Fruit fly (Drosophila melanogaster) whole organism, embryonic: ENCODE results near the gene CG14966.
A peak's percentile ranks its signal among the peaks of the same experiment; 100 is the strongest.

Source experiments
- Adf1 ChIP-seq: fragments of 200-800 bp; sonication (Bioruptor generic); IDR thresholded peaks from 2 replicates; pipeline ENCODE4 v1.3.6; 2022; ENCODE audit warnings: missing biosample characterization, missing genetic modification characterization
- Awh ChIP-seq: fragments of 200-800 bp; sonication (Bioruptor generic); IDR thresholded peaks from 2 replicates; pipeline ENCODE4, ENCODE4 v1.3.6; 2022; ENCODE audit warnings: missing biosample characterization, missing genetic modification characterization
- BtbVII ChIP-seq: fragments of 200-800 bp; sonication (Bioruptor generic); optimal IDR thresholded peaks from 3 replicates; lab custom pipeline; 2017; ENCODE audit warnings: missing biosample characterization, mild to moderate bottlenecking, missing genetic modification characterization
- CG1024 ChIP-seq: fragments of 200-800 bp; sonication (Bioruptor generic); IDR thresholded peaks from 2 replicates; pipeline ENCODE4 v1.3.6; 2022; ENCODE audit warnings: missing biosample characterization, missing genetic modification characterization
- CG10267 ChIP-seq: fragments of 200-800 bp; sonication (Bioruptor generic); optimal IDR thresholded peaks from 2 replicates; lab custom pipeline; 2018; ENCODE audit warnings: missing biosample characterization, mild to moderate bottlenecking, missing genetic modification characterization, moderate library complexity
- CG10431 ChIP-seq: fragments of 200-800 bp; sonication (Bioruptor generic); optimal IDR thresholded peaks from 3 replicates; lab custom pipeline; 2018; ENCODE audit warnings: missing biosample characterization, mild to moderate bottlenecking, missing genetic modification characterization
- CG11093 ChIP-seq: fragments of 200-800 bp; sonication (Bioruptor generic); IDR thresholded peaks from 3 replicates; pipeline ENCODE4 v1.3.6; 2022; ENCODE audit warnings: missing biosample characterization, missing genetic modification characterization
- CG12104 ChIP-seq: fragments of 200-800 bp; sonication (Bioruptor generic); optimal IDR thresholded peaks from 3 replicates; lab custom pipeline; 2016; ENCODE audit warnings: missing biosample characterization, missing genetic modification characterization
- CG12155 ChIP-seq: fragments of 200-800 bp; sonication (Bioruptor generic); optimal IDR thresholded peaks from 3 replicates; lab custom pipeline; 2016; ENCODE audit warnings: missing biosample characterization, missing genetic modification characterization
- CG12659 ChIP-seq: fragments of 200-800 bp; sonication (Bioruptor generic); optimal IDR thresholded peaks from 3 replicates; lab custom pipeline; 2017; ENCODE audit warnings: mild to moderate bottlenecking, missing biosample characterization, missing genetic modification reagents, missing genetic modification characterization
- CG12744 ChIP-seq: fragments of 200-800 bp; sonication (Bioruptor generic); optimal IDR thresholded peaks from 2 replicates; lab custom pipeline; 2016; ENCODE audit warnings: missing biosample characterization, missing genetic modification characterization
- CG15011 ChIP-seq: fragments of 200-800 bp; sonication (Bioruptor generic); optimal IDR thresholded peaks from 3 replicates; lab custom pipeline; 2018; ENCODE audit warnings: missing biosample characterization, mild to moderate bottlenecking, missing genetic modification characterization
- CG1647 ChIP-seq: fragments of 200-800 bp; sonication (Bioruptor generic); optimal IDR thresholded peaks from 3 replicates; lab custom pipeline; 2016; ENCODE audit warnings: missing biosample characterization, missing genetic modification characterization
- CG16813 ChIP-seq: fragments of 200-800 bp; sonication (Bioruptor generic); IDR thresholded peaks from 3 replicates; pipeline ENCODE4 v1.3.6; 2022; ENCODE audit warnings: missing biosample characterization, missing genetic modification characterization; ENCODE audit not compliant: partially characterized antibody
- CG18011 ChIP-seq: fragments of 200-800 bp; sonication (Bioruptor generic); optimal IDR thresholded peaks from 2 replicates; lab custom pipeline; 2017; ENCODE audit warnings: missing biosample characterization, missing genetic modification characterization, mild to moderate bottlenecking, moderate library complexity, missing genotype
- CG2120 ChIP-seq: fragments of 200-800 bp; sonication (Bioruptor generic); optimal IDR thresholded peaks from 3 replicates; lab custom pipeline; 2016; ENCODE audit warnings: missing biosample characterization, missing genetic modification characterization
- CG2129 ChIP-seq: fragments of 200-800 bp; sonication (Bioruptor generic); IDR thresholded peaks from 2 replicates; pipeline ENCODE4 v1.3.6; 2022; ENCODE audit warnings: missing biosample characterization, missing genetic modification characterization; ENCODE audit not compliant: partially characterized antibody
- CG2199 ChIP-seq: fragments of 200-800 bp; sonication (Bioruptor generic); IDR thresholded peaks from 3 replicates; pipeline ENCODE4 v1.3.6; 2022; ENCODE audit warnings: missing biosample characterization, missing genetic modification characterization
- CG3163 ChIP-seq: fragments of 200-800 bp; sonication (Bioruptor generic); optimal IDR thresholded peaks from 3 replicates; lab custom pipeline; 2016; ENCODE audit warnings: missing biosample characterization, missing genetic modification characterization
- CG3838 ChIP-seq: fragments of 200-800 bp; sonication (Bioruptor generic); optimal IDR thresholded peaks from 3 replicates; lab custom pipeline; 2016; ENCODE audit warnings: missing biosample characterization, missing genetic modification characterization
- CG4282 ChIP-seq: fragments of 200-800 bp; sonication (Bioruptor generic); optimal IDR thresholded peaks from 2 replicates; lab custom pipeline; 2016; ENCODE audit warnings: missing biosample characterization, missing genetic modification characterization
- CG5180 ChIP-seq: fragments of 200-800 bp; sonication (Bioruptor generic); optimal IDR thresholded peaks from 3 replicates; lab custom pipeline; 2017; ENCODE audit warnings: missing biosample characterization, missing genetic modification characterization, mild to moderate bottlenecking, moderate library complexity, missing genetic modification reagents
- CG5953 ChIP-seq: fragments of 200-800 bp; sonication (Bioruptor generic); IDR thresholded peaks from 2 replicates; pipeline ENCODE4 v1.3.6; 2022; ENCODE audit warnings: missing biosample characterization, missing genetic modification characterization
- CG6254 ChIP-seq: fragments of 200-800 bp; sonication (Bioruptor generic); optimal IDR thresholded peaks from 3 replicates; lab custom pipeline; 2017; ENCODE audit warnings: mild to moderate bottlenecking, missing biosample characterization, missing genetic modification reagents, missing genetic modification characterization
- CG6854 ChIP-seq: fragments of 200-800 bp; sonication (Bioruptor generic); optimal IDR thresholded peaks from 3 replicates; lab custom pipeline; 2017; ENCODE audit warnings: missing biosample characterization, mild to moderate bottlenecking, missing genetic modification characterization
- CG8765 ChIP-seq: fragments of 200-800 bp; sonication (Bioruptor generic); IDR thresholded peaks from 2 replicates; pipeline ENCODE4 v1.3.6; 2022; ENCODE audit warnings: missing biosample characterization, missing genetic modification characterization
- Dbx ChIP-seq: fragments of 200-800 bp; sonication (Bioruptor generic); IDR thresholded peaks from 3 replicates; pipeline ENCODE4 v1.3.6; 2022; ENCODE audit warnings: missing biosample characterization, missing genetic modification characterization
- E2f2 ChIP-seq: fragments of 200-800 bp; sonication (Bioruptor generic); IDR thresholded peaks from 2 replicates; pipeline ENCODE4 v1.3.6; 2022; ENCODE audit warnings: missing biosample characterization, missing genetic modification characterization
- Hmx ChIP-seq: fragments of 200-800 bp; sonication (Bioruptor generic); optimal IDR thresholded peaks from 2 replicates; lab custom pipeline; 2016; ENCODE audit warnings: missing biosample characterization, missing genetic modification characterization
- Hr39 ChIP-seq: fragments of >200 bp; optimal IDR thresholded peaks from 2 replicates; lab custom pipeline; 2017
- Hr78 ChIP-seq, 2 experiments: fragments of 200-800 bp in 1 of 2; fragments of >200 bp in 1 of 2; sonication (Bioruptor generic) in 1 of 2; optimal IDR thresholded peaks; 2 replicates each; lab custom pipeline; 2017 to 2019; ENCODE audit warnings: missing biosample characterization in 2 of 2, missing genetic modification characterization in 2 of 2, mild to moderate bottlenecking in 1 of 2, moderate library complexity in 1 of 2
- MTF-1 ChIP-seq: fragments of 200-800 bp; sonication (Bioruptor generic); optimal IDR thresholded peaks from 2 replicates; lab custom pipeline; 2018; ENCODE audit warnings: missing biosample characterization, mild to moderate bottlenecking, missing genetic modification characterization, borderline replicate concordance
- NK7.1 ChIP-seq: fragments of 200-800 bp; sonication (Bioruptor generic); optimal IDR thresholded peaks from 3 replicates; lab custom pipeline; 2016; ENCODE audit warnings: missing biosample characterization, missing genetic modification characterization
- Sox102F ChIP-seq: fragments of 200-800 bp; sonication (Bioruptor generic); optimal IDR thresholded peaks from 2 replicates; lab custom pipeline; 2018; ENCODE audit warnings: missing biosample characterization, mild to moderate bottlenecking, missing genetic modification characterization, moderate library complexity
- Spps ChIP-seq: fragments of 200-800 bp; sonication (Bioruptor generic); optimal IDR thresholded peaks from 2 replicates; lab custom pipeline; 2018; ENCODE audit warnings: missing biosample characterization, mild to moderate bottlenecking, missing genetic modification characterization
- Sry-β ChIP-seq: fragments of 200-800 bp; sonication (Bioruptor generic); optimal IDR thresholded peaks from 2 replicates; lab custom pipeline; 2018; ENCODE audit warnings: missing biosample characterization, mild to moderate bottlenecking, missing genetic modification characterization, moderate library complexity
- Tbp ChIP-seq: fragments of >200 bp; optimal IDR thresholded peaks from 2 replicates; lab custom pipeline; 2018; ENCODE audit warnings: missing biosample characterization, missing genetic modification characterization
- ab ChIP-seq: fragments of 200-800 bp; sonication (Bioruptor generic); optimal IDR thresholded peaks from 2 replicates; lab custom pipeline; 2016; ENCODE audit warnings: missing biosample characterization, missing genetic modification characterization
- cg ChIP-seq: fragments of 200-800 bp; sonication (Bioruptor generic); optimal IDR thresholded peaks from 3 replicates; lab custom pipeline; 2019; ENCODE audit warnings: missing biosample characterization, mild to moderate bottlenecking, missing genetic modification characterization, moderate library complexity
- croc ChIP-seq: fragments of 200-800 bp; sonication (Bioruptor generic); conservative IDR thresholded peaks from 3 replicates; pipeline ENCODE4 v1.3.6; 2022; ENCODE audit warnings: missing biosample characterization, missing genetic modification characterization
- danr ChIP-seq: fragments of 200-800 bp; sonication (Bioruptor generic); IDR thresholded peaks from 2 replicates; pipeline ENCODE4 v1.3.6; 2022; ENCODE audit warnings: missing biosample characterization, missing genetic modification characterization
- fu2 ChIP-seq: fragments of 200-800 bp; sonication (Bioruptor generic); optimal IDR thresholded peaks from 2 replicates; lab custom pipeline; 2016; ENCODE audit warnings: missing biosample characterization, missing genetic modification characterization
- gcm2 ChIP-seq: fragments of 200-800 bp; sonication (Bioruptor generic); optimal IDR thresholded peaks from 2 replicates; lab custom pipeline; 2016; ENCODE audit warnings: missing biosample characterization, missing genetic modification characterization
- ham ChIP-seq: fragments of 200-800 bp; sonication (Bioruptor generic); IDR thresholded peaks from 2 replicates; pipeline ENCODE4 v1.3.6; 2022; ENCODE audit warnings: missing biosample characterization, missing genetic modification characterization
- jing ChIP-seq: fragments of 200-800 bp; sonication (Bioruptor generic); optimal IDR thresholded peaks from 2 replicates; lab custom pipeline; 2018; ENCODE audit warnings: missing biosample characterization, mild to moderate bottlenecking, missing genetic modification characterization
- kay ChIP-seq: fragments of 200-800 bp; sonication (Bioruptor generic); optimal IDR thresholded peaks from 2 replicates; lab custom pipeline; 2016; ENCODE audit warnings: missing biosample characterization, missing genetic modification characterization
- nmo ChIP-seq: fragments of 200-800 bp; sonication (Bioruptor generic); optimal IDR thresholded peaks from 2 replicates; lab custom pipeline; 2018; ENCODE audit warnings: missing biosample characterization, mild to moderate bottlenecking, missing genetic modification characterization, moderate library complexity
- pan ChIP-seq, 4 experiments: fragments of >200 bp in 3 of 4; fragments of 200-800 bp in 1 of 4; sonication (Bioruptor generic) in 1 of 4; optimal IDR thresholded peaks in 3 of 4; IDR thresholded peaks in 1 of 4; 2 replicates each; pipeline versions ENCODE4 v1.3.6 to Lab custom; 2017 to 2022; ENCODE audit warnings: missing biosample characterization in 2 of 4, missing genetic modification characterization in 2 of 4, mixed read lengths in 1 of 4
- ranshi ChIP-seq: fragments of 200-800 bp; sonication (Bioruptor generic); IDR thresholded peaks from 2 replicates; pipeline ENCODE4 v1.3.6; 2022; ENCODE audit warnings: missing biosample characterization, missing genetic modification characterization
- vnd ChIP-seq: fragments of 200-800 bp; sonication (Bioruptor generic); IDR thresholded peaks from 3 replicates; pipeline ENCODE4 v1.3.6; 2022; ENCODE audit warnings: missing biosample characterization, missing genetic modification characterization; ENCODE audit not compliant: partially characterized antibody
- wor ChIP-seq: fragments of 200-800 bp; sonication (Bioruptor generic); IDR thresholded peaks from 2 replicates; pipeline ENCODE4 v1.3.6; 2022; ENCODE audit warnings: missing biosample characterization, missing genetic modification characterization

CG14966 gene

DNA sequence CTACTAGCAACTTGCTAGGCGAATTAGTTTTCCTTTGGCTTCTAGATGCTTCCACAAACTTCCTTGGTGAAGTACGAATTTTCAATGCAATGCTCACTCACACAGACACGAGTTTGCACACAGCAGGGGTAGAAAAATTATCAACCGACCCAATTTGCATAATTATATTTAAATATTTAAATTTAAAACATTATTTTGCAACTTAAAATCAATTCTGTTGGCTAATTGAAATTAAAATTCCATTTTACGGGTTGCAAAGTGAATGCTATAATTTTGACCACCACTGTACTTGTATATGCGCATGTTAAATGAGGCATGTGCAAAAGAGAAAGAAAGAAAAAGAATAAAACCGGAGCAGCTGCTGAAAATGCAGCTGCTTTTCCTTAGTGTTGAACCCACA, 3.4 kb downstream of the CG14966 start (continued):
- TF ChIP-seq CG3163 (no peak), CG4282 (GFP tag; lab: Kevin White, UChicago) (no peak), CG15011 (GFP tag; lab: Kevin White, UChicago) (peak; percentile 83), CG16813 (GFP tag; lab: Robert Waterston, UW) (no peak), croc (GFP tag; lab: Robert Waterston, UW) (peak; percentile 88), ham (GFP tag; lab: Robert Waterston, UW) (no peak), Hmx (GFP tag; lab: Kevin White, UChicago) (no peak), Sry-β (peak; percentile 58), fu2 (GFP tag; lab: Kevin White, UChicago) (peak; percentile 14), Tbp (GFP tag; lab: Kevin White, UChicago) (no peak), ranshi (GFP tag; lab: Robert Waterston, UW) (peak; percentile 95), CG5953 (GFP tag; lab: Robert Waterston, UW) (peak; percentile 93), Sox102F (GFP tag; lab: Kevin White, UChicago) (peak; percentile 96), CG12104 (GFP tag; lab: Kevin White, UChicago) (peak; percentile 89), CG1647 (GFP tag; lab: Kevin White, UChicago) (peak; percentile 72), CG6254 (peak; percentile 93), CG2199 (GFP tag; lab: Robert Waterston, UW) (peak; percentile 94), CG10431 (GFP tag; lab: Kevin White, UChicago) (peak; percentile 71), gcm2 (GFP tag; lab: Kevin White, UChicago) (peak; percentile 9), cg (GFP tag; lab: Kevin White, UChicago) (peak; percentile 62), Awh (peak; percentile 96), CG2129 (GFP tag; lab: Robert Waterston, UW) (no peak), CG8765 (peak; percentile 81), danr (GFP tag; lab: Robert Waterston, UW) (peak; percentile 85), jing (GFP tag; lab: Kevin White, UChicago) (peak; percentile 82), CG11093 (GFP tag; lab: Robert Waterston, UW) (peak; percentile 88), Spps (peak; percentile 89), Adf1 (GFP tag; lab: Robert Waterston, UW) (peak; percentile 70), CG12155 (GFP tag; lab: Kevin White, UChicago) (peak; percentile 84), CG1024 (GFP tag; lab: Robert Waterston, UW) (peak; percentile 91), CG2120 (GFP tag; lab: Kevin White, UChicago) (peak; percentile 84), nmo (peak; percentile 96), ab (GFP tag; lab: Kevin White, UChicago) (no peak), CG12659 (GFP tag; lab: Kevin White, UChicago) (peak; percentile 93), Hr78 (GFP tag; optimal IDR thresholded peaks at IDR 0.05; lab: Kevin White, UChicago) (peak in 1 of 2 experiments; percentile 70), CG10267 (peak; percentile 89), BtbVII (GFP tag; lab: Kevin White, UChicago) (peak; percentile 95), vnd (GFP tag; lab: Robert Waterston, UW) (no peak), pan (optimal IDR thresholded peaks at IDR 0.05; lab: Kevin White, UChicago) (no peak), pan (GFP tag; optimal IDR thresholded peaks at IDR 0.05 in 1 of 2, IDR thresholded peaks at IDR 0.05 in 1 of 2) (peak in 1 of 2 experiments; percentile 97), MTF-1 (peak; percentile 89), CG6854 (GFP tag; lab: Kevin White, UChicago) (peak; percentile 88), kay (GFP tag; lab: Kevin White, UChicago) (peak; percentile 80), Dbx (GFP tag; lab: Robert Waterston, UW) (peak; percentile 92), Hr39 (lab: Kevin White, UChicago) (no peak), CG18011 (GFP tag; lab: Kevin White, UChicago) (peak; percentile 70), E2f2 (GFP tag; lab: Robert Waterston, UW) (peak; percentile 72), CG12744 (GFP tag; lab: Kevin White, UChicago) (peak; percentile 3), NK7.1 (peak; percentile 46), CG5180 (GFP tag; lab: Kevin White, UChicago) (peak; percentile 80), CG3838 (peak; percentile 56), wor (peak; percentile 84)
